Fruit fly (Drosophila melanogaster): ENCODE results near the gene CG1677.

CG1677 gene

dm6 chrX:7324816-7325246 is 80.8 kb downstream of the CG1677 start (continued):
- TF ChIP-seq Awh (GFP tag; IDR thresholded peaks at IDR 0.05) (peak; percentile 97), zfh2 (GFP tag; optimal IDR thresholded peaks at IDR 0.05) (peak; percentile 48), CG16815 (GFP tag; optimal IDR thresholded peaks at IDR 0.05) (peak; percentile 95), cas (GFP tag; IDR thresholded peaks at IDR 0.05) (peak; percentile 68; the same call in 1 of the 2 replicates), otp (GFP tag; IDR thresholded peaks at IDR 0.05) (peak; percentile 96), CG8388 (GFP tag; optimal IDR thresholded peaks at IDR 0.05) (peak; percentile 98), gem (tag; optimal IDR thresholded peaks at IDR 0.05) (peak; percentile 98), Fer1 (GFP tag; optimal IDR thresholded peaks at IDR 0.05) (peak; percentile 96), Trl (optimal IDR thresholded peaks at IDR 0.05) (no peak), Trl (GFP tag; optimal IDR thresholded peaks at IDR 0.05) (peak; percentile 74), lilli (GFP tag; optimal IDR thresholded peaks at IDR 0.05) (peak; percentile 87), rib (GFP tag; IDR thresholded peaks at IDR 0.05) (peak; percentile 79), Neu2 (GFP tag; optimal IDR thresholded peaks at IDR 0.05; ENCODE audit: borderline replicate concordance) (no peak), salm (tag; optimal IDR thresholded peaks at IDR 0.05) (peak; percentile 98), ap (GFP tag; IDR thresholded peaks at IDR 0.05) (peak; percentile 87), CG2120 (GFP tag; optimal IDR thresholded peaks at IDR 0.05) (peak; percentile 88), Myb (GFP tag; optimal IDR thresholded peaks at IDR 0.05) (peak; percentile 59), Blimp-1 (GFP tag; optimal IDR thresholded peaks at IDR 0.05) (peak; percentile 97), HLH3B (GFP tag; IDR thresholded peaks at IDR 0.05) (peak; percentile 97), nau (GFP tag; optimal IDR thresholded peaks at IDR 0.05) (peak; percentile 95), gcm2 (GFP tag; optimal IDR thresholded peaks at IDR 0.05) (peak; percentile 65), Usf (GFP tag; optimal IDR thresholded peaks at IDR 0.05) (peak; percentile 90), CG15011 (GFP tag; optimal IDR thresholded peaks at IDR 0.05) (peak; percentile 94), CG2889 (GFP tag; IDR thresholded peaks at IDR 0.05) (peak; percentile 88), h (optimal IDR thresholded peaks at IDR 0.05) (no peak), dati (GFP tag; IDR thresholded peaks at IDR 0.05) (peak; percentile 72; the same call in 1 of the 2 replicates), Xbp1 (GFP tag; optimal IDR thresholded peaks at IDR 0.05) (peak; percentile 95), CG7745 (tag; optimal IDR thresholded peaks at IDR 0.05) (peak; percentile 89), Taf1 (GFP tag; IDR thresholded peaks at IDR 0.05) (peak; percentile 87), CG12942 (GFP tag; optimal IDR thresholded peaks at IDR 0.05) (peak; percentile 87), ttk (GFP tag; IDR thresholded peaks at IDR 0.05) (peak; percentile 94), Gsc (GFP tag; IDR thresholded peaks at IDR 0.05) (peak; percentile 82), ewg (GFP tag; optimal IDR thresholded peaks at IDR 0.05) (peak; percentile 92), CG3726 (GFP tag; IDR thresholded peaks at IDR 0.05) (peak; percentile 91), CG14965 (GFP tag; optimal IDR thresholded peaks at IDR 0.05; ENCODE audit: borderline replicate concordance) (peak; percentile 3), Sin3A (optimal IDR thresholded peaks at IDR 0.05) (no peak), CG2116 (GFP tag; optimal IDR thresholded peaks at IDR 0.05) (peak; percentile 61), Hr51 (GFP tag; optimal IDR thresholded peaks at IDR 0.05) (peak; percentile 82 to 98), CG10321 (GFP tag; IDR thresholded peaks at IDR 0.05) (peak; percentile 79), lov (optimal IDR thresholded peaks at IDR 0.05) (no peak), lov (GFP tag; IDR thresholded peaks at IDR 0.05) (peak; percentile 92), CG3065 (GFP tag; optimal IDR thresholded peaks at IDR 0.05) (peak; percentile 88), Ets97D (GFP tag; optimal IDR thresholded peaks at IDR 0.05) (peak; percentile 67), ato (GFP tag; IDR thresholded peaks at IDR 0.05; ENCODE audit: partially characterized antibody) (no peak), dm (GFP tag; optimal IDR thresholded peaks at IDR 0.05) (peak; percentile 63), tin (GFP tag; optimal IDR thresholded peaks at IDR 0.05) (peak; percentile 95), fd102C (GFP tag; optimal IDR thresholded peaks at IDR 0.05) (peak; percentile 83), wor (GFP tag; IDR thresholded peaks at IDR 0.05) (peak; percentile 93), emc (GFP tag; optimal IDR thresholded peaks at IDR 0.05) (peak; percentile 28), bab2 (GFP tag; optimal IDR thresholded peaks at IDR 0.05) (peak; percentile 82), CG2712 (tag; optimal IDR thresholded peaks at IDR 0.05) (peak; percentile 99), CG6813 (GFP tag; optimal IDR thresholded peaks at IDR 0.05) (peak; percentile 97), CG10366 (GFP tag; IDR thresholded peaks at IDR 0.05) (peak; percentile 94)

All from whole organism, embryonic.